Worm (Caenorhabditis elegans): ENCODE measurements around the gene dylt-2.

The dylt-2 gene

ce11 chrX:8911077-8911476, 28.9 kb downstream of the dylt-2 start, which contains the start of gene cyn-8 (continued):
- no peak for TF ChIP-seq cey-2 (tag; optimal IDR thresholded peaks at IDR 0.05; ENCODE audit: borderline replicate concordance, insufficient read depth)
- TF ChIP-seq mdt-29 (GFP tag; IDR thresholded peaks at IDR 0.05): 0 out of 2 replicates have a peak, but pooled peaks have one; percentile 14
- TF ChIP-seq aly-2 (tag; optimal IDR thresholded peaks at IDR 0.05): no peak
- TF ChIP-seq zip-11 (GFP tag; IDR thresholded peaks at IDR 0.05): no peak
- no peak for TF ChIP-seq D1046.2 (GFP tag; IDR thresholded peaks at IDR 0.05)
- TF ChIP-seq Y105C5A.15 (GFP tag; IDR thresholded peaks at IDR 0.05): no peak
- TF ChIP-seq lin-38 (GFP tag; IDR thresholded peaks at IDR 0.05): peak; percentile 92
- peak in 1 of 2 experiments; percentile 8 for TF ChIP-seq mdl-1 (tag; optimal IDR thresholded peaks at IDR 0.05)
- TF ChIP-seq lim-7 (GFP tag; IDR thresholded peaks at IDR 0.05): no peak
- no peak for TF ChIP-seq ztf-7 (tag; optimal IDR thresholded peaks at IDR 0.05)
- TF ChIP-seq nhr-77 (tag; optimal IDR thresholded peaks at IDR 0.05): peak; percentile 5
- no peak for TF ChIP-seq ceh-32 (tag; optimal IDR thresholded peaks at IDR 0.05; ENCODE audit: poor library complexity)
- TF ChIP-seq nhr-48 (tag; optimal IDR thresholded peaks at IDR 0.05): no peak
- peak; percentile 23 for TF ChIP-seq rbr-2 (tag; optimal IDR thresholded peaks at IDR 0.05)
- no peak for TF ChIP-seq F44E2.7 (GFP tag; IDR thresholded peaks at IDR 0.05)
- TF ChIP-seq T26A8.4 (GFP tag; IDR thresholded peaks at IDR 0.05): no peak
- no peak for TF ChIP-seq ZK337.2 (GFP tag; IDR thresholded peaks at IDR 0.05)
- TF ChIP-seq nhr-42 (GFP tag; IDR thresholded peaks at IDR 0.05): no peak
- TF ChIP-seq dmd-6 (GFP tag; IDR thresholded peaks at IDR 0.05): no peak; the same call in 1 of the 2 replicates
- no peak for TF ChIP-seq ztf-11 (tag; optimal IDR thresholded peaks at IDR 0.05)
- no peak for TF ChIP-seq lin-1 (GFP tag; IDR thresholded peaks at IDR 0.05)
- no peak for TF ChIP-seq ctbp-1 (GFP tag; IDR thresholded peaks at IDR 0.05)
- TF ChIP-seq aha-1 (tag): peak; percentile 80
- TF ChIP-seq hlh-30 (tag; optimal IDR thresholded peaks at IDR 0.05; ENCODE audit: insufficient read depth): peak; percentile 13
- TF ChIP-seq spr-1 (tag; optimal IDR thresholded peaks at IDR 0.05): no peak
- TF ChIP-seq Y48G9A.11 (GFP tag; IDR thresholded peaks at IDR 0.05): no peak
- no peak for TF ChIP-seq zfp-3 (GFP tag; conservative IDR thresholded peaks at IDR 0.05)
- TF ChIP-seq spr-3 (GFP tag; optimal IDR thresholded peaks at IDR 0.05): no peak
- TF ChIP-seq daf-16 (GFP tag; optimal IDR thresholded peaks at IDR 0.05): no peak
- TF ChIP-seq daf-16 (tag; optimal IDR thresholded peaks at IDR 0.05): no peak
- no peak for TF ChIP-seq mes-2 (tag; optimal IDR thresholded peaks at IDR 0.05; ENCODE audit: poor library complexity, severe bottlenecking)
- no peak for TF ChIP-seq Y5F2A.4 (GFP tag; optimal IDR thresholded peaks at IDR 0.05)
- TF ChIP-seq lin-39 (tag; optimal IDR thresholded peaks at IDR 0.05): no peak

- TF ChIP-seq nhr-41 (GFP tag; IDR thresholded peaks at IDR 0.05) (no peak), aha-1 (tag) (peak; percentile 20), daf-8 (GFP tag; IDR thresholded peaks at IDR 0.05) (no peak), mdl-1 (tag; optimal IDR thresholded peaks at IDR 0.05) (no peak)
Observed at ce11 chrX:8905089-8905488, 34.9 kb downstream of the dylt-2 start, which contains the start of gene ensh-1. ensh-1 (plus strand) TSS chrX:8905389.

- TF ChIP-seq tra-1 (GFP tag; IDR thresholded peaks at IDR 0.05): no peak
- no peak for TF ChIP-seq jun-1 (tag; optimal IDR thresholded peaks at IDR 0.05)
- peak; percentile 24; the same call in 1 of the 2 replicates for TF ChIP-seq php-3 (GFP tag; IDR thresholded peaks at IDR 0.05)
- TF ChIP-seq saeg-2 (GFP tag; IDR thresholded peaks at IDR 0.05): no peak
- no peak for TF ChIP-seq mdl-1 (tag; optimal IDR thresholded peaks at IDR 0.05)
- TF ChIP-seq mxl-2 (GFP tag; conservative IDR thresholded peaks at IDR 0.05): no peak
- no peak for TF ChIP-seq dmd-6 (GFP tag; IDR thresholded peaks at IDR 0.05)
- TF ChIP-seq pha-4 (GFP tag; IDR thresholded peaks at IDR 0.05): no peak
- no peak for TF ChIP-seq pha-4 (tag; optimal IDR thresholded peaks at IDR 0.05)
Observed at ce11 chrX:8902920-8903319, 37.0 kb downstream of the dylt-2 start.

All from whole organism, L4 larva.